Fruit fly (Drosophila melanogaster) whole organism, embryonic: ENCODE results near the gene CG31089.

Experiments
- Ada2b ChIP-seq: fragments of 200-800 bp; sonication (Bioruptor generic); IDR thresholded peaks from 2 replicates; pipeline ENCODE4 v1.3.6; 2022; ENCODE audit warnings: missing biosample characterization, missing genetic modification characterization
- BEAF-32 ChIP-seq: fragments of 200-800 bp; sonication (Bioruptor generic); optimal IDR thresholded peaks from 3 replicates; lab custom pipeline; 2017; ENCODE audit warnings: missing biosample characterization, missing genetic modification characterization, mild to moderate bottlenecking, moderate library complexity, missing genetic modification reagents
- CG10209 ChIP-seq: fragments of 200-800 bp; sonication (Bioruptor generic); optimal IDR thresholded peaks from 3 replicates; lab custom pipeline; 2017; ENCODE audit warnings: missing biosample characterization, mild to moderate bottlenecking, missing genetic modification characterization, missing genetic modification reagents
- CG10431 ChIP-seq: fragments of 200-800 bp; sonication (Bioruptor generic); optimal IDR thresholded peaks from 3 replicates; lab custom pipeline; 2018; ENCODE audit warnings: missing biosample characterization, mild to moderate bottlenecking, missing genetic modification characterization
- CG10959 ChIP-seq: fragments of 200-800 bp; sonication (Bioruptor generic); IDR thresholded peaks from 2 replicates; pipeline ENCODE4 v1.3.6; 2022; ENCODE audit warnings: missing biosample characterization, missing genetic modification characterization
- CG17359 ChIP-seq: fragments of 200-800 bp; sonication (Bioruptor generic); optimal IDR thresholded peaks from 3 replicates; lab custom pipeline; 2018; ENCODE audit warnings: missing biosample characterization, mild to moderate bottlenecking, missing genetic modification characterization, moderate library complexity
- CG17361 ChIP-seq: fragments of 200-800 bp; sonication (Bioruptor generic); IDR thresholded peaks from 3 replicates; pipeline ENCODE4 v1.3.6; 2022; ENCODE audit warnings: missing biosample characterization, missing genetic modification characterization
- CG2116 ChIP-seq: fragments of 200-800 bp; sonication (Bioruptor generic); optimal IDR thresholded peaks from 3 replicates; lab custom pipeline; 2018; ENCODE audit warnings: missing biosample characterization, mild to moderate bottlenecking, missing genetic modification characterization
- CG3995 ChIP-seq: fragments of 200-800 bp; sonication (Bioruptor generic); optimal IDR thresholded peaks from 3 replicates; lab custom pipeline; 2016; ENCODE audit warnings: missing biosample characterization, missing genetic modification characterization
- CG4282 ChIP-seq: fragments of 200-800 bp; sonication (Bioruptor generic); optimal IDR thresholded peaks from 2 replicates; lab custom pipeline; 2016; ENCODE audit warnings: missing biosample characterization, missing genetic modification characterization
- CG4424 ChIP-seq: fragments of 200-800 bp; sonication (Bioruptor generic); optimal IDR thresholded peaks from 3 replicates; lab custom pipeline; 2016; ENCODE audit warnings: missing biosample characterization, missing genetic modification characterization
- CG4617 ChIP-seq: fragments of 200-800 bp; sonication (Bioruptor generic); optimal IDR thresholded peaks from 3 replicates; lab custom pipeline; 2016; ENCODE audit warnings: missing biosample characterization, missing genetic modification characterization, borderline replicate concordance
- CG6654 ChIP-seq: fragments of 200-800 bp; sonication (Bioruptor generic); optimal IDR thresholded peaks from 2 replicates; lab custom pipeline; 2017; ENCODE audit warnings: missing biosample characterization, mild to moderate bottlenecking, missing genetic modification characterization
- CG6689 ChIP-seq: fragments of 200-800 bp; sonication (Bioruptor generic); IDR thresholded peaks from 2 replicates; pipeline ENCODE4 v1.3.6; 2022; ENCODE audit warnings: missing biosample characterization, missing genetic modification characterization
- CG8388 ChIP-seq: fragments of 200-800 bp; sonication (Bioruptor generic); optimal IDR thresholded peaks from 2 replicates; lab custom pipeline; 2019; ENCODE audit warnings: missing biosample characterization, mild to moderate bottlenecking, missing genetic modification characterization, moderate library complexity
- CG9727 ChIP-seq: fragments of 200-800 bp; sonication (Bioruptor generic); optimal IDR thresholded peaks from 3 replicates; lab custom pipeline; 2017; ENCODE audit warnings: missing biosample characterization, mild to moderate bottlenecking, missing genetic modification characterization
- CHES-1-like ChIP-seq: fragments of 200-800 bp; sonication (Bioruptor generic); optimal IDR thresholded peaks from 2 replicates; lab custom pipeline; 2016; ENCODE audit warnings: missing biosample characterization, missing genetic modification characterization
- Camta ChIP-seq: fragments of 200-800 bp; sonication (Bioruptor generic); optimal IDR thresholded peaks from 2 replicates; lab custom pipeline; 2016; ENCODE audit warnings: missing biosample characterization, missing genetic modification characterization
- CrebB ChIP-seq: fragments of 200-800 bp; sonication (Bioruptor generic); optimal IDR thresholded peaks from 3 replicates; lab custom pipeline; 2018; ENCODE audit warnings: missing biosample characterization, mild to moderate bottlenecking, missing genetic modification characterization
- Elba2 ChIP-seq: fragments of 200-800 bp; sonication (Bioruptor generic); optimal IDR thresholded peaks from 3 replicates; lab custom pipeline; 2016; ENCODE audit warnings: missing biosample characterization, missing genetic modification characterization
- Fer3 ChIP-seq: fragments of 200-800 bp; sonication (Bioruptor generic); optimal IDR thresholded peaks from 2 replicates; lab custom pipeline; 2018; ENCODE audit warnings: missing biosample characterization, mild to moderate bottlenecking, missing genetic modification characterization, moderate library complexity
- H15 ChIP-seq: fragments of 200-800 bp; sonication (Bioruptor generic); IDR thresholded peaks from 3 replicates; pipeline ENCODE4 v1.3.6; 2022; ENCODE audit warnings: missing biosample characterization, missing genetic modification characterization
- Hmr ChIP-seq: fragments of 200-800 bp; sonication (Bioruptor generic); optimal IDR thresholded peaks from 3 replicates; lab custom pipeline; 2017; ENCODE audit warnings: mild to moderate bottlenecking, missing biosample characterization, missing genetic modification reagents, missing genetic modification characterization
- Kr ChIP-seq: fragments of 200-800 bp; sonication (Bioruptor generic); optimal IDR thresholded peaks from 2 replicates; lab custom pipeline; 2017; ENCODE audit warnings: missing biosample characterization, mild to moderate bottlenecking, missing genetic modification characterization
- MESR4 ChIP-seq: fragments of 200-800 bp; sonication (Bioruptor generic); optimal IDR thresholded peaks from 2 replicates; lab custom pipeline; 2018; ENCODE audit warnings: missing biosample characterization, mild to moderate bottlenecking, missing genetic modification characterization, moderate library complexity
- Nf-YA ChIP-seq: fragments of 200-800 bp; sonication (Bioruptor generic); IDR thresholded peaks from 2 replicates; pipeline ENCODE4 v1.3.6; 2022; ENCODE audit warnings: missing biosample characterization, missing genetic modification characterization
- Poxn ChIP-seq: fragments of 200-800 bp; sonication (Bioruptor generic); IDR thresholded peaks from 2 replicates; pipeline ENCODE4 v1.3.6; 2022; ENCODE audit warnings: missing biosample characterization, missing genetic modification characterization
- Sin3A ChIP-seq: fragments of >200 bp; optimal IDR thresholded peaks from 2 replicates; lab custom pipeline; 2018
- Sox100B ChIP-seq: fragments of 200-800 bp; sonication (Bioruptor generic); optimal IDR thresholded peaks from 3 replicates; lab custom pipeline; 2018; ENCODE audit warnings: missing biosample characterization, mild to moderate bottlenecking, missing genetic modification characterization
- YL-1 ChIP-seq: fragments of 200-800 bp; sonication (Bioruptor generic); optimal IDR thresholded peaks from 3 replicates; lab custom pipeline; 2017; ENCODE audit warnings: missing biosample characterization, mild to moderate bottlenecking, missing genetic modification characterization
- abd-A ChIP-seq: fragments of 200-800 bp; sonication (Bioruptor generic); optimal IDR thresholded peaks from 3 replicates; lab custom pipeline; 2019; ENCODE audit warnings: missing biosample characterization, mild to moderate bottlenecking, missing genetic modification characterization, moderate library complexity
- cas ChIP-seq: fragments of 200-800 bp; sonication (Bioruptor generic); IDR thresholded peaks from 2 replicates; pipeline ENCODE4 v1.3.6; 2022; ENCODE audit warnings: missing biosample characterization, missing genetic modification characterization
- cato ChIP-seq: fragments of 200-800 bp; sonication (Bioruptor generic); optimal IDR thresholded peaks from 2 replicates; lab custom pipeline; 2016; ENCODE audit warnings: missing biosample characterization, missing genetic modification characterization, borderline replicate concordance
- chn ChIP-seq: fragments of 200-800 bp; sonication (Bioruptor generic); optimal IDR thresholded peaks from 2 replicates; lab custom pipeline; 2016; ENCODE audit warnings: missing biosample characterization, missing genetic modification characterization
- da ChIP-seq: fragments of 200-800 bp; sonication (Bioruptor generic); optimal IDR thresholded peaks from 2 replicates; lab custom pipeline; 2016; ENCODE audit warnings: missing biosample characterization, missing genetic modification characterization
- danr ChIP-seq: fragments of 200-800 bp; sonication (Bioruptor generic); IDR thresholded peaks from 2 replicates; pipeline ENCODE4 v1.3.6; 2022; ENCODE audit warnings: missing biosample characterization, missing genetic modification characterization
- dmrt11E ChIP-seq: fragments of 200-800 bp; sonication (Bioruptor generic); optimal IDR thresholded peaks from 3 replicates; lab custom pipeline; 2018; ENCODE audit warnings: missing biosample characterization, mild to moderate bottlenecking, missing genetic modification characterization, moderate library complexity
- esg ChIP-seq: fragments of 200-800 bp; sonication (Bioruptor generic); conservative IDR thresholded peaks from 2 replicates; pipeline ENCODE4 v1.3.6; 2022; ENCODE audit warnings: missing biosample characterization, missing genetic modification characterization
- ftz-f1 ChIP-seq: fragments of 200-800 bp; sonication (Bioruptor generic); optimal IDR thresholded peaks from 2 replicates; lab custom pipeline; 2016; ENCODE audit warnings: missing biosample characterization, missing genetic modification characterization
- gcm2 ChIP-seq: fragments of 200-800 bp; sonication (Bioruptor generic); optimal IDR thresholded peaks from 2 replicates; lab custom pipeline; 2016; ENCODE audit warnings: missing biosample characterization, missing genetic modification characterization
- inv ChIP-seq: fragments of 200-800 bp; sonication (Bioruptor generic); IDR thresholded peaks from 2 replicates; pipeline ENCODE4 v1.3.6; 2022; ENCODE audit warnings: missing biosample characterization, missing genetic modification characterization; ENCODE audit not compliant: partially characterized antibody
- jigr1 ChIP-seq: fragments of 200-800 bp; sonication (Bioruptor generic); IDR thresholded peaks from 3 replicates; pipeline ENCODE4 v1.3.6; 2022; ENCODE audit warnings: missing biosample characterization, missing genetic modification characterization
- kni ChIP-seq: fragments of 200-800 bp; sonication (Bioruptor generic); optimal IDR thresholded peaks from 3 replicates; lab custom pipeline; 2017; ENCODE audit warnings: mild to moderate bottlenecking, missing biosample characterization, missing genetic modification reagents, missing genetic modification characterization
- lov ChIP-seq, 2 experiments: fragments of 200-800 bp in 1 of 2; fragments of >200 bp in 1 of 2; sonication (Bioruptor generic) in 1 of 2; IDR thresholded peaks in 1 of 2; optimal IDR thresholded peaks in 1 of 2; 2 replicates in 1 of 2; 3 replicates in 1 of 2; pipeline versions ENCODE4 v1.3.6 to Lab custom; 2017 to 2022; ENCODE audit warnings: missing biosample characterization in 1 of 2, missing genetic modification characterization in 1 of 2
- luna ChIP-seq: fragments of 200-800 bp; sonication (Bioruptor generic); optimal IDR thresholded peaks from 2 replicates; lab custom pipeline; 2016; ENCODE audit warnings: missing biosample characterization, missing genetic modification characterization
- pum ChIP-seq: fragments of 200-800 bp; sonication (Bioruptor generic); optimal IDR thresholded peaks from 2 replicates; lab custom pipeline; 2016; ENCODE audit warnings: missing biosample characterization, missing genetic modification characterization
- slbo ChIP-seq: fragments of 200-800 bp; sonication (Bioruptor generic); IDR thresholded peaks from 2 replicates; pipeline ENCODE4 v1.3.6; 2022; ENCODE audit warnings: missing biosample characterization, missing genetic modification characterization
- sna ChIP-seq: fragments of 200-800 bp; sonication (Bioruptor generic); IDR thresholded peaks from 2 replicates; pipeline ENCODE4 v1.3.6; 2022; ENCODE audit warnings: missing biosample characterization, missing genetic modification characterization; ENCODE audit not compliant: partially characterized antibody
- sr ChIP-seq: fragments of 200-800 bp; sonication (Bioruptor generic); IDR thresholded peaks from 3 replicates; pipeline ENCODE4 v1.3.6; 2022; ENCODE audit warnings: missing biosample characterization, missing genetic modification characterization

Gene CG31089

DNA sequence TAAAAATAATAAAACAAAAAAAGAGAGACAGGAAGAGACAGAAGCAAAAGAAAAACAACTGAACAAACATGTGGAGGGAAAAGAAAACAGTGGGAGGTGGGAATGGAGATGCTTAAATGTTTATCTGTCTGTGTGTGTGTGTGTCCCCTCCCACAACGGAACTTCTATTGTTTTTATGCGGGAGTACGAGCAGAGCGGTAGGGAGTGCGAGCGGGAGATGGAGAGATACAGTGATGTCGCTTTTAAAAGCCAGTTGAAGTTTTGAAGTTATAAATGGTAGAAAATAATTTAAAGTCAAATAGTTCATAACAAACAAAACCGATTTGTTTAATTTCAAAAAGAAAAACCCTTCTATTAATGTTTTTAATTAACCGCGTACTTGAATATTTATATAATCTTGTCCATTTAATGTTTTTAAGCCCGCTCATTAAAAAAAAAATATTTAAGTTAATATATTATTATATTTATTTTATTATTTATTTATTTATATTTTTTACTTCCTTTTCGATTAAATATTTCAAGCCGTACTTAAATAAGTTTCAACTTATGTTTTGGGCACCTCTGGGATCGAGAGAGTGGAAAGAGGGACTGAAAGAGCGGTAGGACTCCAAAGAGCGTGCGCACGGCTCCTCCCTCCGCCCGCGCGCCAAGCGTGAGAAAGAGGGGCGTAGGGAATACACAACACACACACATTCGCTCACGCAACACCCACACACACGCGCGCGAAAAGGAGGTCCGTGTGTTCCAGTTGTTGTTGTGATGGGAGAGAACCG, 22.1 kb upstream of the CG31089 start (continued):
- TF ChIP-seq CG4424 (GFP tag; lab: Kevin White, UChicago) (peak; percentile 41), Sox100B (GFP tag; lab: Kevin White, UChicago) (peak; percentile 50), gcm2 (GFP tag; lab: Kevin White, UChicago) (no peak), Nf-YA (no peak), jigr1 (GFP tag; lab: Robert Waterston, UW) (no peak), ftz-f1 (GFP tag; lab: Kevin White, UChicago) (no peak), Poxn (GFP tag; lab: Robert Waterston, UW) (no peak), CG10959 (GFP tag; lab: Robert Waterston, UW) (no peak), inv (GFP tag; lab: Robert Waterston, UW) (no peak), Kr (GFP tag; lab: Kevin White, UChicago) (no peak), CG17361 (GFP tag; lab: Robert Waterston, UW) (peak; percentile 79), Ada2b (GFP tag; lab: Robert Waterston, UW) (0 out of 2 replicates have a peak, but pooled peaks have one; percentile 13), luna (GFP tag; lab: Kevin White, UChicago) (no peak), CrebB (no peak), Camta (GFP tag; lab: Kevin White, UChicago) (no peak), sr (GFP tag; lab: Robert Waterston, UW) (no peak; the same call in 2 of the 3 replicates), Sin3A (lab: Kevin White, UChicago) (no peak), cato (peak; percentile 30), kni (no peak), CHES-1-like (no peak), esg (0 out of 2 replicates have a peak, but pooled peaks have one; percentile 20), abd-A (tag; lab: Kevin White, UChicago) (peak; percentile 74), Fer3 (tag; lab: Kevin White, UChicago) (peak; percentile 32), CG9727 (GFP tag; lab: Kevin White, UChicago) (peak; percentile 58), Elba2 (no peak), danr (GFP tag; lab: Robert Waterston, UW) (no peak), CG10209 (GFP tag; lab: Kevin White, UChicago) (peak; percentile 42), CG17359 (tag; lab: Kevin White, UChicago) (peak; percentile 62), YL-1 (GFP tag; lab: Kevin White, UChicago) (no peak), H15 (GFP tag; lab: Robert Waterston, UW) (peak; percentile 37; the same call in 1 of the 3 replicates), CG10431 (GFP tag; lab: Kevin White, UChicago) (no peak), CG6689 (peak; percentile 59), lov (optimal IDR thresholded peaks at IDR 0.05; lab: Kevin White, UChicago) (no peak), lov (GFP tag; IDR thresholded peaks at IDR 0.05; lab: Robert Waterston, UW) (no peak), cas (GFP tag; lab: Robert Waterston, UW) (no peak), BEAF-32 (GFP tag; lab: Kevin White, UChicago) (no peak), sna (no peak), chn (GFP tag; lab: Kevin White, UChicago) (peak; percentile 28), dmrt11E (tag; lab: Kevin White, UChicago) (peak; percentile 77), MESR4 (no peak), da (GFP tag; lab: Kevin White, UChicago) (no peak), CG3995 (GFP tag; lab: Kevin White, UChicago) (no peak), pum (no peak), CG4282 (GFP tag; lab: Kevin White, UChicago) (no peak), CG2116 (GFP tag; lab: Kevin White, UChicago) (no peak), slbo (GFP tag; lab: Robert Waterston, UW) (peak; percentile 59), CG8388 (GFP tag; lab: Kevin White, UChicago) (peak; percentile 87), CG4617 (GFP tag; lab: Kevin White, UChicago) (no peak), CG6654 (GFP tag; lab: Kevin White, UChicago) (peak; percentile 25), Hmr (GFP tag; lab: Kevin White, UChicago) (peak; percentile 66)
